Worm (Caenorhabditis elegans): Measurements from ENCODE around the gene athp-1.

DNA sequence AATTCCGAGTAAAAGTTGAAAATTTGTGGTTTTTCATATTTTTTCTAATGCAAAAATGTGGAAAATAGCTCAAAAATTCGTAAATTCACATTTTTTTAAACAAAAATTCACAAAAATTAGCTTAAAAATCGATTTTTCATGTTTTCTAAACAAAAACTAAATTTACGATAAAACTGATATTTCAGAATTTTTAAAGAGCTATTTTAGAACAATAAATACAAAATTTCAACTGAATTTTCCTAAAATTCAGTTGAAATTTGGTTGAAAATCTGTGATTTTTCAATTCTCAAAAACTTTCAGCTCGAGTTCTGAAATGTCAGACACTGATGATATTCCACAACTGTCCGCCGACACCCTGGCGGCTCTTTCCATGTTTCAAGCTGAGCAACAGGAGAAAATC lies 51.8 kb downstream of the athp-1 start, which contains the start of gene M142.8:
- no peak for TF ChIP-seq klf-2 (GFP tag; conservative IDR thresholded peaks at IDR 0.05)
- TF ChIP-seq T22C8.4 (GFP tag; IDR thresholded peaks at IDR 0.05), result no peak
- no peak for TF ChIP-seq ztf-23 (GFP tag; IDR thresholded peaks at IDR 0.05)
- TF ChIP-seq ref-1 (GFP tag; conservative IDR thresholded peaks at IDR 0.05), result no peak
- no peak for TF ChIP-seq flt-1 (GFP tag; IDR thresholded peaks at IDR 0.05)
- TF ChIP-seq cog-1 (tag; optimal IDR thresholded peaks at IDR 0.05), result no peak
